Fruit fly (Drosophila melanogaster) whole organism, embryonic: ENCODE data around the gene Cks85A.
A peak's percentile ranks its signal among the peaks of the same experiment; 100 is the strongest.

Experiments
- Aef1 ChIP-seq: fragments of 200-800 bp; sonication (Bioruptor generic); IDR thresholded peaks from 3 replicates; pipeline ENCODE4 v1.3.6; 2022; ENCODE audit warnings: missing biosample characterization, missing genetic modification characterization
- Bgb ChIP-seq: fragments of 200-800 bp; sonication (Bioruptor generic); IDR thresholded peaks from 2 replicates; pipeline ENCODE4 v1.3.6; 2022; ENCODE audit warnings: missing biosample characterization, missing genetic modification characterization; ENCODE audit not compliant: partially characterized antibody
- Bteb2 ChIP-seq: fragments of 200-800 bp; sonication (Bioruptor generic); optimal IDR thresholded peaks from 2 replicates; lab custom pipeline; 2016; ENCODE audit warnings: missing biosample characterization, missing genetic modification characterization
- CG10366 ChIP-seq: fragments of 200-800 bp; sonication (Bioruptor generic); IDR thresholded peaks from 2 replicates; pipeline ENCODE4 v1.3.6; 2022; ENCODE audit warnings: missing biosample characterization, missing genetic modification characterization
- CG10431 ChIP-seq: fragments of 200-800 bp; sonication (Bioruptor generic); optimal IDR thresholded peaks from 3 replicates; lab custom pipeline; 2018; ENCODE audit warnings: missing biosample characterization, mild to moderate bottlenecking, missing genetic modification characterization
- CG11695 ChIP-seq: fragments of 200-800 bp; sonication (Bioruptor generic); IDR thresholded peaks from 3 replicates; pipeline ENCODE4 v1.3.6; 2022; ENCODE audit warnings: missing biosample characterization, missing genetic modification characterization
- CG12659 ChIP-seq: fragments of 200-800 bp; sonication (Bioruptor generic); optimal IDR thresholded peaks from 3 replicates; lab custom pipeline; 2017; ENCODE audit warnings: mild to moderate bottlenecking, missing biosample characterization, missing genetic modification reagents, missing genetic modification characterization
- CG1529 ChIP-seq: fragments of 200-800 bp; sonication (Bioruptor generic); optimal IDR thresholded peaks from 3 replicates; lab custom pipeline; 2018; ENCODE audit warnings: missing biosample characterization, missing genetic modification characterization
- CG18599 ChIP-seq: fragments of 200-800 bp; sonication (Bioruptor generic); optimal IDR thresholded peaks from 3 replicates; lab custom pipeline; 2017; ENCODE audit warnings: missing biosample characterization, missing genetic modification characterization, mild to moderate bottlenecking, moderate library complexity, missing genetic modification reagents
- CG2199 ChIP-seq: fragments of 200-800 bp; sonication (Bioruptor generic); IDR thresholded peaks from 3 replicates; pipeline ENCODE4 v1.3.6; 2022; ENCODE audit warnings: missing biosample characterization, missing genetic modification characterization
- CG2202 ChIP-seq: fragments of 200-800 bp; sonication (Bioruptor generic); optimal IDR thresholded peaks from 2 replicates; lab custom pipeline; 2018; ENCODE audit warnings: missing biosample characterization, mild to moderate bottlenecking, missing genetic modification characterization
- CG3065 ChIP-seq: fragments of 200-800 bp; sonication (Bioruptor generic); optimal IDR thresholded peaks from 2 replicates; lab custom pipeline; 2016; ENCODE audit warnings: missing biosample characterization, missing genetic modification characterization
- CG31224 ChIP-seq: fragments of 200-800 bp; sonication (Bioruptor generic); IDR thresholded peaks from 2 replicates; pipeline ENCODE4 v1.3.6; 2022; ENCODE audit warnings: missing biosample characterization, missing genetic modification characterization
- CG4707 ChIP-seq: fragments of 200-800 bp; sonication (Bioruptor generic); optimal IDR thresholded peaks from 2 replicates; lab custom pipeline; 2018; ENCODE audit warnings: missing biosample characterization, mild to moderate bottlenecking, missing genetic modification characterization, moderate library complexity
- CG4854 ChIP-seq: fragments of 200-800 bp; sonication (Bioruptor generic); optimal IDR thresholded peaks from 2 replicates; lab custom pipeline; 2016; ENCODE audit warnings: missing biosample characterization, missing genetic modification characterization, inconsistent platforms
- CG5245 ChIP-seq: fragments of 200-800 bp; sonication (Bioruptor generic); optimal IDR thresholded peaks from 3 replicates; lab custom pipeline; 2016; ENCODE audit warnings: missing biosample characterization, missing genetic modification characterization
- CG7556 ChIP-seq: fragments of 200-800 bp; sonication (Bioruptor generic); optimal IDR thresholded peaks from 2 replicates; lab custom pipeline; 2017; ENCODE audit warnings: missing biosample characterization, mild to moderate bottlenecking, missing genetic modification characterization
- CG7987 ChIP-seq: fragments of 200-800 bp; sonication (Bioruptor generic); optimal IDR thresholded peaks from 2 replicates; lab custom pipeline; 2018; ENCODE audit warnings: missing biosample characterization, mild to moderate bottlenecking, missing genetic modification characterization, moderate library complexity
- CG9932 ChIP-seq: fragments of 200-800 bp; sonication (Bioruptor generic); IDR thresholded peaks from 2 replicates; pipeline ENCODE4 v1.3.6; 2022; ENCODE audit warnings: missing biosample characterization, missing genetic modification characterization
- Dbx ChIP-seq: fragments of 200-800 bp; sonication (Bioruptor generic); IDR thresholded peaks from 3 replicates; pipeline ENCODE4 v1.3.6; 2022; ENCODE audit warnings: missing biosample characterization, missing genetic modification characterization
- Drgx ChIP-seq: fragments of 200-800 bp; sonication (Bioruptor generic); IDR thresholded peaks from 2 replicates; pipeline ENCODE4 v1.3.6; 2022; ENCODE audit warnings: missing biosample characterization, missing genetic modification characterization
- Ets65A ChIP-seq: fragments of 200-800 bp; sonication (Bioruptor generic); peaks from one replicate; lab custom pipeline; 2016; ENCODE audit warnings: missing biosample characterization, missing genetic modification characterization
- Ets97D ChIP-seq: fragments of 200-800 bp; sonication (Bioruptor generic); optimal IDR thresholded peaks from 3 replicates; lab custom pipeline; 2016; ENCODE audit warnings: missing biosample characterization, missing genetic modification characterization
- H2.0 ChIP-seq: fragments of 200-800 bp; sonication (Bioruptor generic); IDR thresholded peaks from 2 replicates; pipeline ENCODE4 v1.3.6; 2022; ENCODE audit warnings: missing biosample characterization, missing genetic modification characterization
- Jarid2 ChIP-seq: fragments of 200-800 bp; sonication (Bioruptor generic); optimal IDR thresholded peaks from 3 replicates; lab custom pipeline; 2017; ENCODE audit warnings: mild to moderate bottlenecking, missing biosample characterization, missing genetic modification reagents, missing genetic modification characterization
- NC2β ChIP-seq: fragments of 200-800 bp; sonication (Bioruptor generic); optimal IDR thresholded peaks from 2 replicates; lab custom pipeline; 2016; ENCODE audit warnings: missing biosample characterization, missing genetic modification characterization
- NFAT ChIP-seq: fragments of 200-800 bp; sonication (Bioruptor generic); IDR thresholded peaks from 2 replicates; pipeline ENCODE4 v1.3.6; 2022; ENCODE audit warnings: missing biosample characterization, missing genetic modification characterization
- Opbp ChIP-seq: fragments of 200-800 bp; sonication (Bioruptor generic); IDR thresholded peaks from 3 replicates; pipeline ENCODE4 v1.3.6; 2022; ENCODE audit warnings: missing biosample characterization, missing genetic modification characterization; ENCODE audit not compliant: partially characterized antibody
- Sin3A ChIP-seq: fragments of >200 bp; optimal IDR thresholded peaks from 2 replicates; lab custom pipeline; 2018
- Trl ChIP-seq, 3 experiments: fragments of >200 bp in 2 of 3; fragments of 200-800 bp in 1 of 3; sonication (Bioruptor generic) in 1 of 3; optimal IDR thresholded peaks; 2 replicates in 1 of 3; 3 replicates in 2 of 3; lab custom pipeline; 2016 to 2017; ENCODE audit warnings: missing biosample characterization in 1 of 3, missing genetic modification characterization in 1 of 3
- ap ChIP-seq: fragments of 200-800 bp; sonication (Bioruptor generic); IDR thresholded peaks from 2 replicates; pipeline ENCODE4 v1.3.6; 2022; ENCODE audit warnings: missing biosample characterization, missing genetic modification characterization
- bcd ChIP-seq: fragments of 200-800 bp; sonication (Bioruptor generic); optimal IDR thresholded peaks from 2 replicates; lab custom pipeline; 2017; ENCODE audit warnings: missing biosample characterization, mild to moderate bottlenecking, missing genetic modification characterization
- cwo ChIP-seq: fragments of 200-800 bp; sonication (Bioruptor generic); optimal IDR thresholded peaks from 3 replicates; lab custom pipeline; 2017; ENCODE audit warnings: missing biosample characterization, missing genetic modification characterization, mild to moderate bottlenecking, moderate library complexity, missing genetic modification reagents
- ewg ChIP-seq: fragments of 200-800 bp; sonication (Bioruptor generic); optimal IDR thresholded peaks from 3 replicates; lab custom pipeline; 2017; ENCODE audit warnings: mild to moderate bottlenecking, missing biosample characterization, missing genetic modification reagents, missing genetic modification characterization
- exex ChIP-seq: fragments of 200-800 bp; sonication (Bioruptor generic); optimal IDR thresholded peaks from 4 replicates; lab custom pipeline; 2018; ENCODE audit warnings: missing biosample characterization, mild to moderate bottlenecking, missing genetic modification characterization, moderate library complexity
- ftz-f1 ChIP-seq: fragments of 200-800 bp; sonication (Bioruptor generic); optimal IDR thresholded peaks from 2 replicates; lab custom pipeline; 2016; ENCODE audit warnings: missing biosample characterization, missing genetic modification characterization
- gsb-n ChIP-seq: fragments of 200-800 bp; sonication (Bioruptor generic); optimal IDR thresholded peaks from 3 replicates; lab custom pipeline; 2018; ENCODE audit warnings: missing biosample characterization, mild to moderate bottlenecking, missing genetic modification characterization
- her ChIP-seq: fragments of 200-800 bp; sonication (Bioruptor generic); optimal IDR thresholded peaks from 2 replicates; lab custom pipeline; 2016; ENCODE audit warnings: missing biosample characterization, missing genetic modification characterization
- ind ChIP-seq: fragments of 200-800 bp; sonication (Bioruptor generic); optimal IDR thresholded peaks from 3 replicates; lab custom pipeline; 2016; ENCODE audit warnings: missing biosample characterization, missing genetic modification characterization
- kah ChIP-seq: fragments of 200-800 bp; sonication (Bioruptor generic); optimal IDR thresholded peaks from 2 replicates; lab custom pipeline; 2018; ENCODE audit warnings: missing biosample characterization, mild to moderate bottlenecking, missing genetic modification characterization
- kni ChIP-seq: fragments of 200-800 bp; sonication (Bioruptor generic); optimal IDR thresholded peaks from 3 replicates; lab custom pipeline; 2017; ENCODE audit warnings: mild to moderate bottlenecking, missing biosample characterization, missing genetic modification reagents, missing genetic modification characterization
- knrl ChIP-seq: fragments of 200-800 bp; sonication (Bioruptor generic); IDR thresholded peaks from 3 replicates; pipeline ENCODE4 v1.3.6; 2022; ENCODE audit warnings: missing biosample characterization, missing genetic modification characterization; ENCODE audit not compliant: partially characterized antibody
- nau ChIP-seq: fragments of 200-800 bp; sonication (Bioruptor generic); optimal IDR thresholded peaks from 3 replicates; lab custom pipeline; 2017; ENCODE audit warnings: missing biosample characterization, mild to moderate bottlenecking, missing genetic modification characterization, missing genetic modification reagents
- oc ChIP-seq: fragments of 200-800 bp; sonication (Bioruptor generic); optimal IDR thresholded peaks from 2 replicates; lab custom pipeline; 2018; ENCODE audit warnings: missing biosample characterization, mild to moderate bottlenecking, missing genetic modification characterization, moderate library complexity
- psq ChIP-seq: fragments of 200-800 bp; sonication (Bioruptor generic); optimal IDR thresholded peaks from 2 replicates; lab custom pipeline; 2017; ENCODE audit warnings: missing biosample characterization, missing genetic modification characterization
- ranshi ChIP-seq: fragments of 200-800 bp; sonication (Bioruptor generic); IDR thresholded peaks from 2 replicates; pipeline ENCODE4 v1.3.6; 2022; ENCODE audit warnings: missing biosample characterization, missing genetic modification characterization
- ro ChIP-seq: fragments of 200-800 bp; sonication (Bioruptor generic); IDR thresholded peaks from 2 replicates; pipeline ENCODE4 v1.3.6; 2022; ENCODE audit warnings: missing biosample characterization, missing genetic modification characterization
- sens ChIP-seq: fragments of 200-800 bp; sonication (Bioruptor generic); peaks from one replicate; lab custom pipeline; 2016; ENCODE audit warnings: missing biosample characterization, missing genetic modification characterization
- tx ChIP-seq: fragments of 200-800 bp; sonication (Bioruptor generic); optimal IDR thresholded peaks from 2 replicates; lab custom pipeline; 2016; ENCODE audit warnings: missing biosample characterization, missing genetic modification characterization
- yki ChIP-seq: fragments of >200 bp; optimal IDR thresholded peaks from 3 replicates; lab custom pipeline; 2018

Cks85A gene

dm6 chr3R:8747871-8748775, 29.9 kb upstream of the Cks85A start (continued):
- no peak for TF ChIP-seq H2.0
- TF ChIP-seq CG4854 (GFP tag; lab: Kevin White, UChicago) = no peak
- TF ChIP-seq her (GFP tag; lab: Kevin White, UChicago) = no peak
- TF ChIP-seq knrl = no peak
- TF ChIP-seq kah (GFP tag; lab: Kevin White, UChicago) = no peak
- no peak for TF ChIP-seq ranshi (GFP tag; lab: Robert Waterston, UW)
- TF ChIP-seq CG31224 = 0 out of 2 replicates have a peak, but pooled peaks have one; percentile 23
- no peak for TF ChIP-seq sens (GFP tag; lab: Kevin White, UChicago)
- TF ChIP-seq Sin3A (lab: Kevin White, UChicago) = peak; percentile 9
- no peak for TF ChIP-seq CG4707 (GFP tag; lab: Kevin White, UChicago)
- no peak for TF ChIP-seq Ets97D (GFP tag; lab: Kevin White, UChicago)
- no peak for TF ChIP-seq CG10431 (GFP tag; lab: Kevin White, UChicago)
- TF ChIP-seq kni (GFP tag; lab: Kevin White, UChicago) = no peak
- peak; percentile 10 for TF ChIP-seq CG7556 (GFP tag; lab: Kevin White, UChicago)
- TF ChIP-seq ewg (GFP tag; lab: Kevin White, UChicago) = no peak
- no peak for TF ChIP-seq Trl (optimal IDR thresholded peaks at IDR 0.05; lab: Kevin White, UChicago)
- TF ChIP-seq Trl (GFP tag; optimal IDR thresholded peaks at IDR 0.05; lab: Kevin White, UChicago) = no peak
- no peak for TF ChIP-seq Opbp (GFP tag; lab: Robert Waterston, UW)
- no peak for TF ChIP-seq ap (GFP tag; lab: Robert Waterston, UW)
- TF ChIP-seq CG7987 (GFP tag; lab: Kevin White, UChicago) = no peak
- TF ChIP-seq ftz-f1 = no peak
- no peak for TF ChIP-seq NC2β (GFP tag; lab: Kevin White, UChicago)
- peak; percentile 14 for TF ChIP-seq cwo (GFP tag; lab: Kevin White, UChicago)
- TF ChIP-seq CG5245 (GFP tag; lab: Kevin White, UChicago) = no peak
- peak; percentile 72; the same call in 1 of the 2 replicates for TF ChIP-seq Drgx (GFP tag; lab: Robert Waterston, UW)
- no peak for TF ChIP-seq exex
- TF ChIP-seq nau (GFP tag; lab: Kevin White, UChicago) = no peak
- TF ChIP-seq oc (tag; lab: Kevin White, UChicago) = no peak
- no peak for TF ChIP-seq ro (GFP tag; lab: Robert Waterston, UW)
- no peak for TF ChIP-seq Ets65A
- no peak for TF ChIP-seq yki
- peak; percentile 11 for TF ChIP-seq bcd
- 0 out of 3 replicates have a peak, but pooled peaks have one; percentile 34 for TF ChIP-seq Dbx (GFP tag; lab: Robert Waterston, UW)
- TF ChIP-seq NFAT = no peak
- peak; percentile 53 for TF ChIP-seq CG18599
- TF ChIP-seq Bteb2 (GFP tag; lab: Kevin White, UChicago) = no peak
- no peak for TF ChIP-seq psq (GFP tag; lab: Kevin White, UChicago)
- TF ChIP-seq CG2202 (tag; lab: Kevin White, UChicago) = no peak
- TF ChIP-seq CG2199 (GFP tag; lab: Robert Waterston, UW) = no peak
- no peak for TF ChIP-seq CG12659 (GFP tag; lab: Kevin White, UChicago)
- no peak for TF ChIP-seq CG11695 (GFP tag; lab: Robert Waterston, UW)
- no peak for TF ChIP-seq CG9932
- TF ChIP-seq Bgb (GFP tag; lab: Robert Waterston, UW) = no peak
- no peak for TF ChIP-seq Aef1 (GFP tag; lab: Robert Waterston, UW)
- no peak for TF ChIP-seq Jarid2 (GFP tag; lab: Kevin White, UChicago)
- no peak for TF ChIP-seq CG10366 (GFP tag; lab: Robert Waterston, UW)
- TF ChIP-seq ind (GFP tag; lab: Kevin White, UChicago) = no peak
- no peak for TF ChIP-seq tx
- TF ChIP-seq CG1529 (GFP tag; lab: Kevin White, UChicago) = no peak
- TF ChIP-seq CG3065 (GFP tag; lab: Kevin White, UChicago) = no peak
- no peak for TF ChIP-seq gsb-n
